Worm (Caenorhabditis elegans): ENCODE data around the gene ctns-1.

ctns-1 gene

DNA sequence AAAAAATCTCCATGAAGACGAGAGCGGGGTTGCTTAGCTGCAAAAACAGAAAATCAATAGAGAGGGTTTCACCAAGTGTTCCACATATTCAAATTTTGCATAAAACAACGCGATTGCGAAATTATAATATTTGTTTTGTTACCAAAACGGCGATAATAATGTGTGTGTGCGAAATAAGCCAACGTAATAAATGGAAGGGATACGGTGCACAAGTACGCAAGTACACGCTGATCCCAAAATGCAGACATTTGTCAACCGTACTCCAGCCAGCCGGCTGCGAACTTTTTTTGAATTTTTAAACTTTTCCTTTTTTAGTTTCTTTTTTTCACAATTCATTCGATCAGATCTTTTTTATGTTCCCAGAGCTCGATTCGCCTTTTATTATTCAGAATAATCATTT is 11.9 kb downstream of the ctns-1 start, which contains the start of gene ire-1 (continued):
- TF ChIP-seq skn-1 (tag; optimal IDR thresholded peaks at IDR 0.05): peak; percentile 80
- no peak for TF ChIP-seq sptf-1 (tag; optimal IDR thresholded peaks at IDR 0.05)
- TF ChIP-seq unc-130 (tag; optimal IDR thresholded peaks at IDR 0.05): peak; percentile 80
- TF ChIP-seq snpc-4 (tag; optimal IDR thresholded peaks at IDR 0.05): peak; percentile 33
- TF ChIP-seq aha-1 (tag; optimal IDR thresholded peaks at IDR 0.05): no peak
- TF ChIP-seq fkh-10 (GFP tag; optimal IDR thresholded peaks at IDR 0.05): no peak
- peak; percentile 49 for TF ChIP-seq blmp-1 (tag; optimal IDR thresholded peaks at IDR 0.05)
- TF ChIP-seq unc-86 (tag; optimal IDR thresholded peaks at IDR 0.05): no peak
- peak; percentile 26 for TF ChIP-seq tbx-2 (tag; optimal IDR thresholded peaks at IDR 0.05)
- TF ChIP-seq pax-3 (tag; optimal IDR thresholded peaks at IDR 0.05): no peak
- peak; percentile 50 for TF ChIP-seq swsn-7 (tag; optimal IDR thresholded peaks at IDR 0.05)
- peak; percentile 9 for TF ChIP-seq dsc-1 (tag; optimal IDR thresholded peaks at IDR 0.05)
- peak; percentile 48 for TF ChIP-seq fkh-8 (tag; optimal IDR thresholded peaks at IDR 0.05)
- TF ChIP-seq ceh-82 (tag; optimal IDR thresholded peaks at IDR 0.05): peak in 2 of 3 experiments; percentile 31 to 50
- TF ChIP-seq grh-1 (GFP tag; IDR thresholded peaks at IDR 0.05): no peak
- TF ChIP-seq snu-23 (GFP tag; optimal IDR thresholded peaks at IDR 0.05): peak; percentile 72
- TF ChIP-seq dpl-1 (GFP tag; optimal IDR thresholded peaks at IDR 0.05): peak; percentile 54 to 75 (median 70)
- no peak for TF ChIP-seq efl-3 (GFP tag; optimal IDR thresholded peaks at IDR 0.05)
- TF ChIP-seq mdl-1 (tag; optimal IDR thresholded peaks at IDR 0.05): peak in 1 of 2 experiments; percentile 53
- TF ChIP-seq F16B12.6 (tag; optimal IDR thresholded peaks at IDR 0.05): peak; percentile 85
- TF ChIP-seq mab-9 (GFP tag; IDR thresholded peaks at IDR 0.05): no peak
- TF ChIP-seq nhr-71 (tag; optimal IDR thresholded peaks at IDR 0.05): peak; percentile 65
- no peak for TF ChIP-seq egl-27 (tag; optimal IDR thresholded peaks at IDR 0.05)
- TF ChIP-seq fkh-4 (tag; optimal IDR thresholded peaks at IDR 0.05; ENCODE audit: borderline replicate concordance): no peak
- peak; percentile 39 for TF ChIP-seq nhr-20 (tag; optimal IDR thresholded peaks at IDR 0.05)

DNA sequence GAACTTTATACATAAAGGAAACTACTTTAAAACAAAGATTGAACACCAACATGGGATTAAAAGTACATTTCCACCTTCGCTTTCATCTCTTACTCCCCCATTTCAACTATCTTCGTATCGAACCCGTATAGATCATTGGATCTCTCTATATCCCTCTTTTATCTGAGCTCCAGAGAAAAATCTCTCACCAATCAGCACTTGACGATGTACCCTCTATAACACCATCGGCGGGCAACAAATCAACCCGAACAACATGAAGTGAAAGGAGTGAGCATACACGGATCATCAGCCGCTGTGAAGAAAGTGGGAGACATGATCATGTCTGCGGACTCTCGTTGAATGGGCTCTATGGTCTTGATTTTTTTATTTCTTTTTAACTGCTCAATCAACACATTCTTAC is 19.3 kb downstream of the ctns-1 start:
- TF ChIP-seq lin-14 (GFP tag; optimal IDR thresholded peaks at IDR 0.05) (peak; percentile 68), nhr-71 (tag; optimal IDR thresholded peaks at IDR 0.05) (peak; percentile 11), tbx-2 (tag; optimal IDR thresholded peaks at IDR 0.05) (no peak), zag-1 (tag; optimal IDR thresholded peaks at IDR 0.05) (no peak), mab-9 (GFP tag; IDR thresholded peaks at IDR 0.05) (no peak), C04F5.9 (tag; optimal IDR thresholded peaks at IDR 0.05) (no peak), pag-3 (tag; optimal IDR thresholded peaks at IDR 0.05; ENCODE audit: borderline replicate concordance, insufficient read depth) (no peak), ceh-82 (tag; optimal IDR thresholded peaks at IDR 0.05) (no peak), sup-37 (GFP tag; optimal IDR thresholded peaks at IDR 0.05) (no peak), rnt-1 (tag; optimal IDR thresholded peaks at IDR 0.05) (peak; percentile 70), nhr-28 (tag; optimal IDR thresholded peaks at IDR 0.05) (no peak), fos-1 (tag; optimal IDR thresholded peaks at IDR 0.05) (no peak), hlh-17 (GFP tag; optimal IDR thresholded peaks at IDR 0.05; ENCODE audit: borderline replicate concordance) (no peak), nhr-84 (tag; optimal IDR thresholded peaks at IDR 0.05) (no peak), pqm-1 (tag; optimal IDR thresholded peaks at IDR 0.05) (no peak), nhr-76 (tag; optimal IDR thresholded peaks at IDR 0.05) (no peak)

DNA sequence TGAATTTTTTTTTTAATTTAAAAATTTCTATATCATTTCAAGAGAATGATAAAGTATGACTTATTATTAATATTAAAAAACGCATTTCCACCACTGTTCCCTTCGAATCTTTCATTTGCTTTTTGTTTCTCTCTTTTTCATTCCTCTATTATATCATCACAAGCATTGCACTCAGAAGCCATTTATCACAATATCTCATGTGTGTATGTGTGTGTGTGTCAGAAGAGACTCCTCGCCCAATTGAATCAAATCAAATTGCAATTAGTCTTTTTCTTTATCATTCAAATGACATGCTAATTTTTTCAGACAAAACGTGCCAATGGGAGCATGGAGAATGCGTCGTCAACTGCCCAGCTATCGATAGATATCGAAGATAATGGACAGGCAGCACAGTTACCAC is 20.6 kb downstream of the ctns-1 start, which contains the start of gene unc-105:
Gene unc-105, plus strand, starts transcription at position 301 of the 400 bp plus-strand sequence.
- no peak for TF ChIP-seq lin-39 (tag; optimal IDR thresholded peaks at IDR 0.05)
- TF ChIP-seq rnt-1 (tag; optimal IDR thresholded peaks at IDR 0.05): peak; percentile 26

DNA sequence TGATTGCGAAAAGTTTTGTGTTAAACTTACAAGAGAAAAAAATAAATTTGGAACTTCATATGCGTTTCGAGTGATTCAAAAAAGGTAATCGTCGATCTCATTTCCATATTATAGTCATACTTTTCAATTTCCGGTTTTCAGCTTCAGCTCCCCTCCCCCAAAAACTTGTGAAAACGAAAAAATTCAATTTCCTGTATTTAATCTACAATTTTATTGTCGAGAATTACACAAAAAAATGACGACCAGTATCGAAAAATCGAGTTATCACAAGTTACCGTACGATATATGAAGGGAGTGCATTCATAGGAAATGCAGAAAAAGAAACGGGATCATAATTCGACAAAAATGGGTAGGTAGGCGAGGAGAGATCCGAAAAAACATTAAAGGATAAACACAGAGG is 24.7 kb downstream of the ctns-1 start, which contains the start of gene lron-4:
Gene lron-4, minus strand, starts transcription at position 101 of the 400 bp plus-strand sequence.
- TF ChIP-seq fkh-8 (tag; optimal IDR thresholded peaks at IDR 0.05): peak; percentile 15
- no peak for TF ChIP-seq nhr-237 (tag; optimal IDR thresholded peaks at IDR 0.05)
